Fruit fly (Drosophila melanogaster): Measurements from ENCODE around the gene Ubc7.

Ubc7 gene

dm6 chrX:16599770-16600169, 6.3 kb downstream of the Ubc7 start (continued):
- TF ChIP-seq salr (GFP tag; optimal IDR thresholded peaks at IDR 0.05) (peak; percentile 83 to 92), Eip75B (GFP tag; optimal IDR thresholded peaks at IDR 0.05) (peak; percentile 83), Sox15 (GFP tag; optimal IDR thresholded peaks at IDR 0.05) (no peak), CG10669 (GFP tag; optimal IDR thresholded peaks at IDR 0.05) (peak; percentile 95), Hr4 (GFP tag; optimal IDR thresholded peaks at IDR 0.05) (no peak), cyc (GFP tag; optimal IDR thresholded peaks at IDR 0.05) (peak; percentile 33), eg (GFP tag; IDR thresholded peaks at IDR 0.05) (peak; percentile 96), CG3919 (GFP tag; optimal IDR thresholded peaks at IDR 0.05) (peak; percentile 81), lz (GFP tag; optimal IDR thresholded peaks at IDR 0.05) (peak; percentile 42), vri (GFP tag; optimal IDR thresholded peaks at IDR 0.05) (peak; percentile 86), CG7368 (GFP tag; optimal IDR thresholded peaks at IDR 0.05) (peak; percentile 87), acj6 (GFP tag; optimal IDR thresholded peaks at IDR 0.05) (peak; percentile 64), topi (GFP tag; optimal IDR thresholded peaks at IDR 0.05) (peak; percentile 82), CG1621 (tag; optimal IDR thresholded peaks at IDR 0.05) (peak; percentile 97), Gug (GFP tag; IDR thresholded peaks at IDR 0.05) (peak; percentile 76), CG9139 (GFP tag; optimal IDR thresholded peaks at IDR 0.05) (peak; percentile 99), CG11762 (GFP tag; optimal IDR thresholded peaks at IDR 0.05; ENCODE audit: insufficient read depth) (peak; percentile 83), CG11902 (GFP tag; optimal IDR thresholded peaks at IDR 0.05) (no peak), CG16779 (tag; optimal IDR thresholded peaks at IDR 0.05) (peak; percentile 98), svp (GFP tag) (no peak), fd59A (GFP tag; optimal IDR thresholded peaks at IDR 0.05) (peak; percentile 86), CG15336 (GFP tag; IDR thresholded peaks at IDR 0.05) (peak; percentile 90), pdm3 (GFP tag; optimal IDR thresholded peaks at IDR 0.05) (peak; percentile 85), CG6276 (GFP tag; optimal IDR thresholded peaks at IDR 0.05) (peak; percentile 90), CG6808 (GFP tag; optimal IDR thresholded peaks at IDR 0.05) (peak; percentile 98), Ets96B (tag; optimal IDR thresholded peaks at IDR 0.05) (peak; percentile 89), dsx (GFP tag; optimal IDR thresholded peaks at IDR 0.05; ENCODE audit: poor library complexity, severe bottlenecking) (peak; percentile 96), Eip93F (GFP tag; optimal IDR thresholded peaks at IDR 0.05) (peak; percentile 71), Hr38 (GFP tag; optimal IDR thresholded peaks at IDR 0.05) (no peak), net (GFP tag; optimal IDR thresholded peaks at IDR 0.05) (peak; percentile 94), dac (GFP tag; optimal IDR thresholded peaks at IDR 0.05) (peak; percentile 71), Smox (GFP tag; optimal IDR thresholded peaks at IDR 0.05) (no peak), Ets21C (GFP tag; optimal IDR thresholded peaks at IDR 0.05) (no peak), CG10631 (GFP tag; optimal IDR thresholded peaks at IDR 0.05) (no peak), achi (GFP tag; optimal IDR thresholded peaks at IDR 0.05) (peak; percentile 79), CG31627 (GFP tag; optimal IDR thresholded peaks at IDR 0.05) (no peak), fkh (GFP tag; optimal IDR thresholded peaks at IDR 0.05) (no peak), CG6792 (GFP tag; optimal IDR thresholded peaks at IDR 0.05) (peak; percentile 75)

- peak in 1 of 2 experiments; percentile 4 for TF ChIP-seq ss (GFP tag; optimal IDR thresholded peaks at IDR 0.05)
- TF ChIP-seq CG11762 (GFP tag; optimal IDR thresholded peaks at IDR 0.05; ENCODE audit: insufficient read depth): no peak
- no peak for TF ChIP-seq Gug (GFP tag; IDR thresholded peaks at IDR 0.05)
- TF ChIP-seq CG1621 (tag; optimal IDR thresholded peaks at IDR 0.05): peak; percentile 45
These were observed 14.4 kb downstream of the Ubc7 start for dm6 chrX:16607828-16608227.

- no peak for TF ChIP-seq CG15336 (GFP tag; IDR thresholded peaks at IDR 0.05)
- peak; percentile 22; the same call in 1 of the 3 replicates for TF ChIP-seq CG8119 (GFP tag; IDR thresholded peaks at IDR 0.05)
- no peak for TF ChIP-seq Eip75B (GFP tag; optimal IDR thresholded peaks at IDR 0.05)
- peak; percentile 22 for TF ChIP-seq esn (GFP tag; optimal IDR thresholded peaks at IDR 0.05)
- no peak for TF ChIP-seq CG6808 (GFP tag; optimal IDR thresholded peaks at IDR 0.05)
- TF ChIP-seq Eip78C (GFP tag): peak; percentile 10
- TF ChIP-seq fkh (GFP tag; optimal IDR thresholded peaks at IDR 0.05): no peak
- no peak for TF ChIP-seq CG8319 (GFP tag; optimal IDR thresholded peaks at IDR 0.05)
- peak; percentile 15 for TF ChIP-seq Sox14 (GFP tag; optimal IDR thresholded peaks at IDR 0.05)
- 0 out of 3 replicates have a peak, but pooled peaks have one; percentile 11 for TF ChIP-seq eg (GFP tag; IDR thresholded peaks at IDR 0.05)
- no peak for TF ChIP-seq CG10669 (GFP tag; optimal IDR thresholded peaks at IDR 0.05)
- TF ChIP-seq fd59A (GFP tag; optimal IDR thresholded peaks at IDR 0.05): no peak
- TF ChIP-seq acj6 (GFP tag; optimal IDR thresholded peaks at IDR 0.05): no peak
- no peak for TF ChIP-seq dac (GFP tag; optimal IDR thresholded peaks at IDR 0.05)
- TF ChIP-seq CG6854 (GFP tag; optimal IDR thresholded peaks at IDR 0.05): peak; percentile 4
- peak; percentile 20 for TF ChIP-seq dsx (GFP tag; optimal IDR thresholded peaks at IDR 0.05; ENCODE audit: poor library complexity, severe bottlenecking)
- no peak for TF ChIP-seq CG16779 (tag; optimal IDR thresholded peaks at IDR 0.05)
- no peak for TF ChIP-seq CG7368 (GFP tag; optimal IDR thresholded peaks at IDR 0.05)
- no peak for TF ChIP-seq topi (GFP tag; optimal IDR thresholded peaks at IDR 0.05)
- TF ChIP-seq ss (GFP tag; optimal IDR thresholded peaks at IDR 0.05): peak; percentile 31 to 58
These were observed 17.2 kb downstream of the Ubc7 start, which contains the start of gene mbt for dm6 chrX:16610601-16611058. mbt (plus strand) TSS chrX:16610685.
